Fruit fly (Drosophila melanogaster) whole organism, prepupa: ENCODE measurements around the gene CG17751.

Experiments used
- Blimp-1 ChIP-seq: fragments of 200-800 bp; sonication (Bioruptor generic); optimal IDR thresholded peaks from 3 replicates; lab custom pipeline; 2017; ENCODE audit warnings: missing biosample characterization, missing genetic modification characterization, mild to moderate bottlenecking, moderate library complexity, missing genetic modification reagents
- OdsH ChIP-seq: fragments of 200-800 bp; sonication (Bioruptor generic); optimal IDR thresholded peaks from 3 replicates; lab custom pipeline; 2016; ENCODE audit warnings: missing biosample characterization, missing genetic modification characterization
- cyc ChIP-seq: fragments of 200-800 bp; sonication (Bioruptor generic); optimal IDR thresholded peaks from 3 replicates; lab custom pipeline; 2016; ENCODE audit warnings: missing biosample characterization, missing genetic modification characterization

DNA sequence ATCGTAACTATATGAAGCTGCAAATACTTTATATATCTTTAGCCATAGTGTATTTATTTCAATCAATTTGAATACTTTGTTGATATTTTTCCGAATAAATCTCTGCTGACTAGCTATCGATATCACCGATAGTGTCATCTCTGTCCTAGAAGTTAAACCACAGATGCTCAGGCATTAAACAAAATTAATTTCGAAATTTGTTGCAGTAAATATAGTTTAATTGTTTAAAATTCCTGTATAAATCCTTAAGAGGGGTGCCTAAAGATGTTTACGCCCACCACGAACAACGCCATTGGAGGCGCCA is 37.8 kb downstream of the CG17751 start, which contains the start of gene Nup58:
- TF ChIP-seq cyc (GFP tag; lab: Kevin White, UChicago): no peak
- TF ChIP-seq Blimp-1: no peak
- TF ChIP-seq OdsH (GFP tag; lab: Kevin White, UChicago): no peak
